Worm (Caenorhabditis elegans) whole organism, L1 larva: ENCODE measurements around the gene sma-9.

ENCODE experiments used
- C04F5.9 ChIP-seq: sonication (generic microtip); optimal IDR thresholded peaks from 2 replicates; lab custom pipeline; 2016; ENCODE audit warnings: missing genetic modification characterization, missing compliant biosample characterization
- C16A3.4 ChIP-seq: fragments of 150-350 bp; optimal IDR thresholded peaks from 2 replicates; lab custom pipeline; 2014; ENCODE audit warnings: missing biosample characterization, missing genetic modification characterization
- C34B4.2 ChIP-seq: sonication (generic microtip); optimal IDR thresholded peaks from 2 replicates; lab custom pipeline; 2017; ENCODE audit warnings: mild to moderate bottlenecking, missing genetic modification characterization, missing compliant biosample characterization
- F16B12.6 ChIP-seq: fragments of 150-350 bp; optimal IDR thresholded peaks from 2 replicates; lab custom pipeline; 2014; ENCODE audit warnings: missing biosample characterization, missing genetic modification characterization
- aha-1 ChIP-seq: fragments of 150-350 bp; optimal IDR thresholded peaks from 2 replicates; lab custom pipeline; 2014; ENCODE audit warnings: missing biosample characterization, missing genetic modification characterization
- aly-2 ChIP-seq: fragments of 150-350 bp; optimal IDR thresholded peaks from 2 replicates; lab custom pipeline; 2014; ENCODE audit warnings: missing biosample characterization, missing genetic modification characterization
- ceh-88 ChIP-seq: fragments of 200-800 bp; sonication (Bioruptor generic); IDR thresholded peaks from 2 replicates; pipeline ENCODE4 v1.3.6; 2022; ENCODE audit warnings: missing genetic modification characterization, missing compliant biosample characterization
- ceh-90 ChIP-seq: sonication (generic microtip); optimal IDR thresholded peaks from 2 replicates; lab custom pipeline; 2016; ENCODE audit warnings: missing genetic modification characterization, missing compliant biosample characterization
- ces-1 ChIP-seq: fragments of 150-350 bp; optimal IDR thresholded peaks from 2 replicates; lab custom pipeline; 2014; ENCODE audit warnings: missing biosample characterization, missing genetic modification reagents, missing genetic modification characterization
- dsc-1 ChIP-seq: sonication (generic microtip); optimal IDR thresholded peaks from 2 replicates; lab custom pipeline; 2016; ENCODE audit warnings: mild to moderate bottlenecking, missing genetic modification characterization, missing compliant biosample characterization
- efl-1 ChIP-seq, 4 experiments: fragments of 150-350 bp; optimal IDR thresholded peaks in 3 of 4; peaks in 1 of 4; 1 replicate in 1 of 4; 2 replicates in 3 of 4; lab custom pipeline; 2014; ENCODE audit warnings: missing biosample characterization in 2 of 4, missing genetic modification characterization in 2 of 4, missing genetic modification reagents in 2 of 4
- efl-3 ChIP-seq: fragments of 200-800 bp; sonication (Bioruptor generic); optimal IDR thresholded peaks from 2 replicates; lab custom pipeline; 2018; ENCODE audit warnings: mild to moderate bottlenecking, missing genetic modification characterization, missing compliant biosample characterization
- egl-13 ChIP-seq: sonication (generic microtip); optimal IDR thresholded peaks from 2 replicates; lab custom pipeline; 2016; ENCODE audit warnings: missing genotype, missing genetic modification reagents, missing genetic modification characterization, missing compliant biosample characterization
- egl-27 ChIP-seq, 2 experiments: fragments of 150-350 bp in 1 of 2; sonication (generic microtip); optimal IDR thresholded peaks; 3 replicates each; lab custom pipeline; 2017 to 2018; ENCODE audit warnings: missing biosample characterization in 2 of 2, missing genetic modification characterization in 2 of 2, missing genetic modification reagents in 2 of 2
- ets-5 ChIP-seq: fragments of 200-800 bp; sonication (Bioruptor generic); IDR thresholded peaks from 2 replicates; pipeline ENCODE4 v1.3.6; 2022; ENCODE audit warnings: missing genetic modification characterization, missing compliant biosample characterization
- fkh-10 ChIP-seq: sonication (generic microtip); optimal IDR thresholded peaks from 2 replicates; lab custom pipeline; 2017; ENCODE audit warnings: missing biosample characterization, missing genetic modification reagents, missing genetic modification characterization
- fkh-4 ChIP-seq: sonication (generic microtip); optimal IDR thresholded peaks from 2 replicates; lab custom pipeline; 2016; ENCODE audit warnings: missing compliant biosample characterization, missing genetic modification characterization, borderline replicate concordance
- fkh-8 ChIP-seq: sonication (generic microtip); optimal IDR thresholded peaks from 2 replicates; lab custom pipeline; 2016; ENCODE audit warnings: mild to moderate bottlenecking, missing genetic modification characterization, missing compliant biosample characterization
- fos-1 ChIP-seq: fragments of 150-350 bp; optimal IDR thresholded peaks from 2 replicates; lab custom pipeline; 2014; ENCODE audit warnings: missing biosample characterization, missing genetic modification characterization
- hlh-17 ChIP-seq: fragments of 200-800 bp; sonication (Bioruptor generic); optimal IDR thresholded peaks from 2 replicates; lab custom pipeline; 2018; ENCODE audit warnings: missing genetic modification characterization, mild to moderate bottlenecking, missing compliant biosample characterization, moderate library complexity, borderline replicate concordance
- hlh-4 ChIP-seq: sonication (generic microtip); optimal IDR thresholded peaks from 2 replicates; lab custom pipeline; 2016; ENCODE audit warnings: mild to moderate bottlenecking, missing genetic modification characterization, missing compliant biosample characterization
- hpl-2 ChIP-seq: fragments of 150-350 bp; optimal IDR thresholded peaks from 2 replicates; lab custom pipeline; 2014; ENCODE audit warnings: missing biosample characterization, missing genetic modification reagents, missing genetic modification characterization
- isw-1 ChIP-seq: fragments of 200-800 bp; sonication (Bioruptor generic); IDR thresholded peaks from 2 replicates; pipeline ENCODE4 v1.3.6; 2022; ENCODE audit warnings: missing genetic modification characterization, missing compliant biosample characterization
- lin-13 ChIP-seq: fragments of 150-350 bp; optimal IDR thresholded peaks from 2 replicates; lab custom pipeline; 2014; ENCODE audit warnings: missing biosample characterization, missing genetic modification reagents, missing genetic modification characterization
- lin-15B ChIP-seq: fragments of 150-350 bp; sonication (generic microtip); optimal IDR thresholded peaks from 3 replicates; lab custom pipeline; 2014; ENCODE audit warnings: missing biosample characterization, missing genetic modification characterization
- lin-35 ChIP-seq, 2 experiments: fragments of 150-350 bp; optimal IDR thresholded peaks; 2 replicates each; lab custom pipeline; 2014; ENCODE audit warnings: missing biosample characterization in 2 of 2, missing genetic modification characterization in 2 of 2, missing genetic modification reagents in 2 of 2
- lin-39 ChIP-seq: fragments of 150-350 bp; optimal IDR thresholded peaks from 2 replicates; lab custom pipeline; 2014; ENCODE audit warnings: missing biosample characterization, missing genetic modification reagents, missing genetic modification characterization
- lir-3 ChIP-seq: sonication (generic microtip); optimal IDR thresholded peaks from 2 replicates; lab custom pipeline; 2016; ENCODE audit warnings: mild to moderate bottlenecking, missing genetic modification characterization, moderate library complexity, missing compliant biosample characterization; ENCODE audit not compliant: poor library complexity
- lsy-2 ChIP-seq, 2 experiments: fragments of 150-350 bp; optimal IDR thresholded peaks; 2 replicates each; lab custom pipeline; 2014; ENCODE audit warnings: missing biosample characterization in 2 of 2, missing genetic modification characterization in 2 of 2
- mab-9 ChIP-seq: fragments of 200-800 bp; sonication (Bioruptor generic); IDR thresholded peaks from 2 replicates; pipeline ENCODE4 v1.3.6; 2022; ENCODE audit warnings: missing genetic modification reagents, missing genetic modification characterization, missing compliant biosample characterization
- mdl-1 ChIP-seq, 2 experiments: fragments of 150-350 bp; optimal IDR thresholded peaks; 2 replicates each; lab custom pipeline; 2014 to 2017; ENCODE audit warnings: missing biosample characterization in 2 of 2, missing genetic modification characterization in 2 of 2, inconsistent platforms in 1 of 2
- nhr-11 ChIP-seq: fragments of 150-350 bp; optimal IDR thresholded peaks from 2 replicates; lab custom pipeline; 2014; ENCODE audit warnings: missing biosample characterization, missing genetic modification characterization
- nhr-20 ChIP-seq: sonication (generic microtip); optimal IDR thresholded peaks from 2 replicates; lab custom pipeline; 2016; ENCODE audit warnings: mild to moderate bottlenecking, missing genetic modification characterization, missing compliant biosample characterization
- nhr-47 ChIP-seq: sonication (generic microtip); optimal IDR thresholded peaks from 2 replicates; lab custom pipeline; 2016; ENCODE audit warnings: mild to moderate bottlenecking, missing genetic modification characterization, moderate library complexity, missing compliant biosample characterization
- nhr-71 ChIP-seq: sonication (generic microtip); optimal IDR thresholded peaks from 2 replicates; lab custom pipeline; 2016; ENCODE audit warnings: mild to moderate bottlenecking, missing genetic modification characterization, moderate library complexity, missing compliant biosample characterization
- nhr-77 ChIP-seq: fragments of 150-350 bp; optimal IDR thresholded peaks from 2 replicates; lab custom pipeline; 2014; ENCODE audit warnings: missing biosample characterization, missing genetic modification characterization
- nhr-84 ChIP-seq: sonication (generic microtip); optimal IDR thresholded peaks from 2 replicates; lab custom pipeline; 2017; ENCODE audit warnings: missing biosample characterization, missing genetic modification characterization
- nhr-85 ChIP-seq: sonication (generic microtip); peaks from one replicate; lab custom pipeline; 2016; ENCODE audit warnings: missing genetic modification characterization, inconsistent platforms, missing compliant biosample characterization
- pqm-1 ChIP-seq: sonication (generic microtip); optimal IDR thresholded peaks from 3 replicates; lab custom pipeline; 2017; ENCODE audit warnings: missing biosample characterization, missing genetic modification characterization
- rnt-1 ChIP-seq: sonication (generic microtip); optimal IDR thresholded peaks from 2 replicates; lab custom pipeline; 2016; ENCODE audit warnings: mild to moderate bottlenecking, missing genetic modification characterization, moderate library complexity, missing compliant biosample characterization
- snpc-4 ChIP-seq: fragments of 150-350 bp; optimal IDR thresholded peaks from 2 replicates; lab custom pipeline; 2014; ENCODE audit warnings: missing biosample characterization, missing genetic modification characterization
- sptf-1 ChIP-seq: fragments of 150-350 bp; optimal IDR thresholded peaks from 2 replicates; lab custom pipeline; 2014; ENCODE audit warnings: missing biosample characterization, missing genetic modification characterization
- sup-37 ChIP-seq: fragments of 200-800 bp; sonication (Bioruptor generic); optimal IDR thresholded peaks from 2 replicates; lab custom pipeline; 2018; ENCODE audit warnings: mild to moderate bottlenecking, missing genetic modification characterization, missing compliant biosample characterization
- tbx-2 ChIP-seq: sonication (generic microtip); optimal IDR thresholded peaks from 2 replicates; lab custom pipeline; 2016; ENCODE audit warnings: missing genetic modification characterization, missing compliant biosample characterization
- tlp-1 ChIP-seq: fragments of 150-350 bp; optimal IDR thresholded peaks from 2 replicates; lab custom pipeline; 2014; ENCODE audit warnings: missing biosample characterization, missing genetic modification characterization
- unc-86 ChIP-seq: sonication (generic microtip); optimal IDR thresholded peaks from 2 replicates; lab custom pipeline; 2016; ENCODE audit warnings: missing genetic modification characterization, missing compliant biosample characterization
- vab-15 ChIP-seq: sonication (generic microtip); optimal IDR thresholded peaks from 2 replicates; lab custom pipeline; 2017; ENCODE audit warnings: missing genotype, mild to moderate bottlenecking, missing genetic modification characterization, missing compliant biosample characterization
- zag-1 ChIP-seq: fragments of 150-350 bp; optimal IDR thresholded peaks from 2 replicates; lab custom pipeline; 2014; ENCODE audit warnings: missing biosample characterization, missing genetic modification characterization
- zip-4 ChIP-seq: fragments of 200-800 bp; sonication (Bioruptor generic); optimal IDR thresholded peaks from 2 replicates; lab custom pipeline; 2018; ENCODE audit warnings: mild to moderate bottlenecking, missing genetic modification characterization, moderate library complexity, missing compliant biosample characterization
- ztf-4 ChIP-seq: fragments of 150-350 bp; optimal IDR thresholded peaks from 2 replicates; lab custom pipeline; 2014; ENCODE audit warnings: missing biosample characterization, missing genetic modification characterization

sma-9 gene

DNA sequence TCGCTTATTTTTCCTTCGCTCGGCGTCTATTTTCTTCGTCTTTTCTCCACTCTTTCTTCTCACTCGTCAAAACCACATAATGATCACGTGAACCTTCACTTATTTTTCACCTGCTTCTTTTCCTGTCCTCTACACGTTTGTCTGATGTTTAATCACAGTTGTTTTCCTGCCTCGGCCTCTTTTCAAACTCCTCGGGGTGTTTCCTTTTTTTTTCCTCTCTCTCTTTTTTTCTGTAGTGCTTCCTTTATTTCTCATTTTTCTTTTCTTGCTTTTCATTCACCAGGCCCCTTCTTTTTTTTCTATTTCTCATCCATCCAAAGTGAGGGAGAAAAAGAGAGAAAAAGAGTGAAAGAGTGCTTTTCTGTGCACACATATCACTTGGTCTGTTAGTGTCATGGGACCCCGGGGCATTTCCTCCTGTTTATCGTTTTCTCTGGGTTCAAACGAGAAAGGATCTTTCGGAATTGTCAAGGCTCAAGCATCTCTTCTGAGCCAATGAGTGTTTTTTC lies 2.0 kb downstream of the sma-9 start (continued):
- TF ChIP-seq nhr-47 (tag; lab: Kevin White, UChicago) (peak; percentile 93), egl-27 (tag; optimal IDR thresholded peaks at IDR 0.05; lab: Kevin White, UChicago) (peak; percentile 9 to 68), vab-15 (tag; lab: Kevin White, UChicago) (peak; percentile 46), lsy-2 (tag; optimal IDR thresholded peaks at IDR 0.05; lab: Kevin White, UChicago) (peak; percentile 83 to 91), ces-1 (GFP tag; lab: Kevin White, UChicago) (no peak), nhr-85 (tag; lab: Kevin White, UChicago) (peak; percentile 97), C04F5.9 (tag; lab: Kevin White, UChicago) (peak; percentile 67), sup-37 (GFP tag; lab: Kevin White, UChicago) (peak; percentile 67), nhr-77 (tag; lab: Kevin White, UChicago) (peak; percentile 71), aha-1 (peak; percentile 17), snpc-4 (tag; lab: Kevin White, UChicago) (peak; percentile 29), nhr-11 (tag; lab: Kevin White, UChicago) (peak; percentile 78), hlh-4 (tag; lab: Kevin White, UChicago) (no peak), isw-1 (GFP tag; lab: Robert Waterston, UW) (peak; percentile 50), lin-13 (peak; percentile 74), lin-39 (tag; lab: Kevin White, UChicago) (peak; percentile 78), fkh-4 (no peak), efl-1 (optimal IDR thresholded peaks at IDR 0.05; lab: Kevin White, UChicago) (peak; percentile 50 to 55), efl-1 (GFP tag; optimal IDR thresholded peaks at IDR 0.05 in 1 of 2; lab: Kevin White, UChicago) (peak; percentile 19 to 87), tbx-2 (tag; lab: Kevin White, UChicago) (peak; percentile 96), zip-4 (peak; percentile 29), nhr-20 (tag; lab: Kevin White, UChicago) (peak; percentile 98), lin-35 (GFP tag; optimal IDR thresholded peaks at IDR 0.05; lab: Kevin White, UChicago) (peak; percentile 41 to 75), aly-2 (tag; lab: Kevin White, UChicago) (peak; percentile 13), C34B4.2 (tag; lab: Kevin White, UChicago) (no peak), mab-9 (GFP tag; lab: Robert Waterston, UW) (no peak), dsc-1 (peak; percentile 74), unc-86 (tag; lab: Kevin White, UChicago) (peak; percentile 73), fkh-10 (GFP tag; lab: Kevin White, UChicago) (peak; percentile 76), lir-3 (peak; percentile 40), F16B12.6 (tag; lab: Kevin White, UChicago) (no peak), mdl-1 (tag; optimal IDR thresholded peaks at IDR 0.05; lab: Kevin White, UChicago) (peak; percentile 49 to 88)

DNA sequence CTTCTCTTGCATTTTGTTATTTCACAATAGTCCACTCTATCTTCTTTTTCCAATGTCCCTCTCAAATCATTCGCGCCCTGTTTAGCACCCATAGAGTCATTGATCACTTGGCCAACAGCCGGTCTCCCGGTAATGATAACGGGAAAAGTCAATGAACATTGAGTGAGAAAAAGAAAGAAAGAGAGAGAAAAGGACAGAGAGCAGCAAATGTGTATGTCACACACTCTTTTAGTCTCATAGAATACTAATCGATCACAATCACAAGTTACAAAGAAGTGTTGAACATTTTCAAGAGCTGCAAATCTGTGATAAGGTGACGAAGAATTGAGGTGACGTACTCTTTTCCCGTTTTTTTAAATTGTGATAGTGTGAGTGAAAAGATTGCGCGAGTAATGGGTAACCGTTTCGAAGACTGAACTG lies 3.1 kb downstream of the sma-9 start:
- TF ChIP-seq ztf-4 (tag; lab: Kevin White, UChicago) (peak; percentile 55), nhr-11 (tag; lab: Kevin White, UChicago) (no peak), ceh-88 (GFP tag; lab: Robert Waterston, UW) (peak; percentile 27; the same call in 1 of the 2 replicates), nhr-71 (tag; lab: Kevin White, UChicago) (peak; percentile 95), nhr-20 (tag; lab: Kevin White, UChicago) (peak; percentile 93), ets-5 (GFP tag; lab: Robert Waterston, UW) (no peak), sptf-1 (tag; lab: Kevin White, UChicago) (no peak), efl-3 (no peak), dsc-1 (no peak), egl-13 (tag; lab: Kevin White, UChicago) (no peak), hlh-17 (GFP tag; lab: Kevin White, UChicago) (no peak), fkh-4 (no peak), vab-15 (tag; lab: Kevin White, UChicago) (peak; percentile 42), tlp-1 (no peak), pqm-1 (peak; percentile 14), hpl-2 (GFP tag; lab: Kevin White, UChicago) (peak; percentile 59), lin-15B (tag; lab: Kevin White, UChicago) (no peak), hlh-4 (tag; lab: Kevin White, UChicago) (no peak), ceh-90 (tag; lab: Kevin White, UChicago) (no peak), fkh-8 (tag; lab: Kevin White, UChicago) (no peak), mdl-1 (tag; optimal IDR thresholded peaks at IDR 0.05; lab: Kevin White, UChicago) (peak in 1 of 2 experiments; percentile 86), C34B4.2 (tag; lab: Kevin White, UChicago) (no peak), fos-1 (peak; percentile 32), nhr-84 (tag; lab: Kevin White, UChicago) (no peak), isw-1 (GFP tag; lab: Robert Waterston, UW) (no peak), rnt-1 (peak; percentile 90), zag-1 (tag; lab: Kevin White, UChicago) (no peak), lin-13 (peak; percentile 32), fkh-10 (GFP tag; lab: Kevin White, UChicago) (no peak), C16A3.4 (tag; lab: Kevin White, UChicago) (peak; percentile 64)
